Worm (Caenorhabditis elegans) whole organism, L1 larva: Measurements from ENCODE around the gene srx-134.

Experiments used
- Y116A8C.19 ChIP-seq: sonication (generic microtip); optimal IDR thresholded peaks from 2 replicates; lab custom pipeline; 2016; ENCODE audit warnings: missing compliant biosample characterization, missing genetic modification characterization, borderline replicate concordance
- aha-1 ChIP-seq: fragments of 150-350 bp; optimal IDR thresholded peaks from 2 replicates; lab custom pipeline; 2014; ENCODE audit warnings: missing biosample characterization, missing genetic modification characterization
- aly-2 ChIP-seq: fragments of 150-350 bp; optimal IDR thresholded peaks from 2 replicates; lab custom pipeline; 2014; ENCODE audit warnings: missing biosample characterization, missing genetic modification characterization
- blmp-1 ChIP-seq: fragments of 150-350 bp; optimal IDR thresholded peaks from 2 replicates; lab custom pipeline; 2014; ENCODE audit warnings: missing biosample characterization, missing genetic modification characterization
- ceh-82 ChIP-seq, 3 experiments: fragments of 150-350 bp in 1 of 3; sonication (generic microtip) in 2 of 3; optimal IDR thresholded peaks; 2 replicates each; lab custom pipeline; 2014 to 2017; ENCODE audit warnings: missing biosample characterization in 3 of 3, missing genetic modification characterization in 3 of 3
- ceh-90 ChIP-seq: sonication (generic microtip); optimal IDR thresholded peaks from 2 replicates; lab custom pipeline; 2016; ENCODE audit warnings: missing genetic modification characterization, missing compliant biosample characterization
- dpl-1 ChIP-seq, 3 experiments: fragments of 150-350 bp in 2 of 3; sonication (generic microtip) in 1 of 3; optimal IDR thresholded peaks; 2 replicates each; lab custom pipeline; 2014 to 2017; ENCODE audit warnings: missing biosample characterization in 3 of 3, missing genetic modification characterization in 3 of 3, missing genetic modification reagents in 3 of 3
- dsc-1 ChIP-seq: sonication (generic microtip); optimal IDR thresholded peaks from 2 replicates; lab custom pipeline; 2016; ENCODE audit warnings: mild to moderate bottlenecking, missing genetic modification characterization, missing compliant biosample characterization
- egl-13 ChIP-seq: sonication (generic microtip); optimal IDR thresholded peaks from 2 replicates; lab custom pipeline; 2016; ENCODE audit warnings: missing genotype, missing genetic modification reagents, missing genetic modification characterization, missing compliant biosample characterization
- ets-5 ChIP-seq: fragments of 200-800 bp; sonication (Bioruptor generic); IDR thresholded peaks from 2 replicates; pipeline ENCODE4 v1.3.6; 2022; ENCODE audit warnings: missing genetic modification characterization, missing compliant biosample characterization
- fkh-10 ChIP-seq: sonication (generic microtip); optimal IDR thresholded peaks from 2 replicates; lab custom pipeline; 2017; ENCODE audit warnings: missing biosample characterization, missing genetic modification reagents, missing genetic modification characterization
- fos-1 ChIP-seq: fragments of 150-350 bp; optimal IDR thresholded peaks from 2 replicates; lab custom pipeline; 2014; ENCODE audit warnings: missing biosample characterization, missing genetic modification characterization
- hlh-17 ChIP-seq: fragments of 200-800 bp; sonication (Bioruptor generic); optimal IDR thresholded peaks from 2 replicates; lab custom pipeline; 2018; ENCODE audit warnings: missing genetic modification characterization, mild to moderate bottlenecking, missing compliant biosample characterization, moderate library complexity, borderline replicate concordance
- hlh-4 ChIP-seq: sonication (generic microtip); optimal IDR thresholded peaks from 2 replicates; lab custom pipeline; 2016; ENCODE audit warnings: mild to moderate bottlenecking, missing genetic modification characterization, missing compliant biosample characterization
- isw-1 ChIP-seq: fragments of 200-800 bp; sonication (Bioruptor generic); IDR thresholded peaks from 2 replicates; pipeline ENCODE4 v1.3.6; 2022; ENCODE audit warnings: missing genetic modification characterization, missing compliant biosample characterization
- jun-1 ChIP-seq: fragments of 150-350 bp; optimal IDR thresholded peaks from 2 replicates; lab custom pipeline; 2014; ENCODE audit warnings: missing biosample characterization, missing genetic modification reagents, missing genetic modification characterization
- lin-39 ChIP-seq: fragments of 150-350 bp; optimal IDR thresholded peaks from 2 replicates; lab custom pipeline; 2014; ENCODE audit warnings: missing biosample characterization, missing genetic modification reagents, missing genetic modification characterization
- lir-3 ChIP-seq: sonication (generic microtip); optimal IDR thresholded peaks from 2 replicates; lab custom pipeline; 2016; ENCODE audit warnings: mild to moderate bottlenecking, missing genetic modification characterization, moderate library complexity, missing compliant biosample characterization; ENCODE audit not compliant: poor library complexity
- mab-9 ChIP-seq: fragments of 200-800 bp; sonication (Bioruptor generic); IDR thresholded peaks from 2 replicates; pipeline ENCODE4 v1.3.6; 2022; ENCODE audit warnings: missing genetic modification reagents, missing genetic modification characterization, missing compliant biosample characterization
- mef-2 ChIP-seq: fragments of 150-350 bp; optimal IDR thresholded peaks from 2 replicates; lab custom pipeline; 2014; ENCODE audit warnings: missing biosample characterization, missing genetic modification characterization
- mep-1 ChIP-seq: fragments of 150-350 bp; optimal IDR thresholded peaks from 2 replicates; lab custom pipeline; 2014; ENCODE audit warnings: missing biosample characterization, missing genetic modification characterization
- nhr-11 ChIP-seq: fragments of 150-350 bp; optimal IDR thresholded peaks from 2 replicates; lab custom pipeline; 2014; ENCODE audit warnings: missing biosample characterization, missing genetic modification characterization
- nhr-19 ChIP-seq: fragments of 200-800 bp; sonication (Bioruptor generic); conservative IDR thresholded peaks from 2 replicates; pipeline ENCODE4 v1.3.6; 2022; ENCODE audit warnings: missing genetic modification characterization, missing compliant biosample characterization
- nhr-28 ChIP-seq: fragments of 150-350 bp; optimal IDR thresholded peaks from 2 replicates; lab custom pipeline; 2014; ENCODE audit warnings: missing biosample characterization, missing genetic modification characterization
- nhr-71 ChIP-seq: sonication (generic microtip); optimal IDR thresholded peaks from 2 replicates; lab custom pipeline; 2016; ENCODE audit warnings: mild to moderate bottlenecking, missing genetic modification characterization, moderate library complexity, missing compliant biosample characterization
- nhr-84 ChIP-seq: sonication (generic microtip); optimal IDR thresholded peaks from 2 replicates; lab custom pipeline; 2017; ENCODE audit warnings: missing biosample characterization, missing genetic modification characterization
- nhr-85 ChIP-seq: sonication (generic microtip); peaks from one replicate; lab custom pipeline; 2016; ENCODE audit warnings: missing genetic modification characterization, inconsistent platforms, missing compliant biosample characterization
- pag-3 ChIP-seq: sonication (generic microtip); optimal IDR thresholded peaks from 2 replicates; lab custom pipeline; 2017; ENCODE audit warnings: missing genetic modification characterization, mild to moderate bottlenecking, missing compliant biosample characterization, antibody characterized with exemption, borderline replicate concordance; ENCODE audit not compliant: insufficient read depth
- pqm-1 ChIP-seq: sonication (generic microtip); optimal IDR thresholded peaks from 3 replicates; lab custom pipeline; 2017; ENCODE audit warnings: missing biosample characterization, missing genetic modification characterization
- rnt-1 ChIP-seq: sonication (generic microtip); optimal IDR thresholded peaks from 2 replicates; lab custom pipeline; 2016; ENCODE audit warnings: mild to moderate bottlenecking, missing genetic modification characterization, moderate library complexity, missing compliant biosample characterization
- skn-1 ChIP-seq: fragments of 150-350 bp; optimal IDR thresholded peaks from 2 replicates; lab custom pipeline; 2014; ENCODE audit warnings: missing biosample characterization, missing genetic modification characterization
- snpc-4 ChIP-seq: fragments of 150-350 bp; optimal IDR thresholded peaks from 2 replicates; lab custom pipeline; 2014; ENCODE audit warnings: missing biosample characterization, missing genetic modification characterization
- snu-23 ChIP-seq: sonication (generic microtip); optimal IDR thresholded peaks from 2 replicates; lab custom pipeline; 2016; ENCODE audit warnings: missing genetic modification characterization, missing compliant biosample characterization
- sup-37 ChIP-seq: fragments of 200-800 bp; sonication (Bioruptor generic); optimal IDR thresholded peaks from 2 replicates; lab custom pipeline; 2018; ENCODE audit warnings: mild to moderate bottlenecking, missing genetic modification characterization, missing compliant biosample characterization
- swsn-7 ChIP-seq: sonication (generic microtip); optimal IDR thresholded peaks from 2 replicates; lab custom pipeline; 2016; ENCODE audit warnings: missing genetic modification characterization, missing compliant biosample characterization
- unc-30 ChIP-seq: sonication (generic microtip); optimal IDR thresholded peaks from 2 replicates; lab custom pipeline; 2017; ENCODE audit warnings: missing biosample characterization, missing genetic modification characterization
- ztf-11 ChIP-seq, 2 experiments: sonication (generic microtip); optimal IDR thresholded peaks; 2 replicates each; lab custom pipeline; 2016 to 2017; ENCODE audit warnings: missing genetic modification characterization in 2 of 2, missing biosample characterization in 1 of 2, missing compliant biosample characterization in 1 of 2
- ztf-4 ChIP-seq: fragments of 150-350 bp; optimal IDR thresholded peaks from 2 replicates; lab custom pipeline; 2014; ENCODE audit warnings: missing biosample characterization, missing genetic modification characterization

srx-134 gene

ce11 chrV:13869551-13869950 is 13.3 kb upstream of the srx-134 start:
- TF ChIP-seq nhr-19 (GFP tag; lab: Robert Waterston, UW) (peak; percentile 14; the same call in 1 of the 2 replicates), ztf-11 (tag; optimal IDR thresholded peaks at IDR 0.05; lab: Kevin White, UChicago) (no peak), nhr-11 (tag; lab: Kevin White, UChicago) (peak; percentile 85), blmp-1 (tag; lab: Kevin White, UChicago) (no peak), aha-1 (tag; lab: Kevin White, UChicago) (no peak), ztf-4 (no peak)
- TF ChIP-seq, all 84 proteins: peak for 2

ce11 chrV:13866353-13866752 is 10.1 kb upstream of the srx-134 start, which contains the start of gene nhr-175:
TSS of gene nhr-175 (plus strand) at chrV:13866691.
- TF ChIP-seq hlh-17 (no peak), nhr-85 (tag; lab: Kevin White, UChicago) (peak; percentile 61), rnt-1 (tag; lab: Kevin White, UChicago) (no peak), egl-13 (tag; lab: Kevin White, UChicago) (no peak), unc-30 (tag; lab: Kevin White, UChicago) (no peak)
- TF ChIP-seq, all 84 proteins: peak for 1

DNA sequence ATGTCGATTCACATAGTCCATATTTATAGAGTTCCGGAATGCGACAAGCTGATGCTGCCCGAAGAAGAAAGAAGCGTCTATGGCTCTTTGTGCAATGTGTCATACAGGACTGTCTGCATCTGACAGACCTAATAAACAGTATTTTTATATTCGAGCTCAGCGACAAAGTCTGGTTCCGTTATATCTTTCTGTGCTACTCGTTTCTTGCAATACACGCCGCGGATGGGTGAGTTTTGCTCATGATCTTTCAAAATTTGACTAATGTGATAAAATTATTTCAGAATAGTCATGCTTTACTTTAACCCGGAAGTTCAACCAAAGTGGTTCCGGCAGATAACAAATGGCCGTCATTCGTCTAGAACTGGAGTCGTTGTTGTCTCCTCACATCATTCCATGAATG is 7.4 kb upstream of the srx-134 start:
- TF ChIP-seq fos-1 (tag; lab: Kevin White, UChicago) (no peak), snu-23 (no peak), swsn-7 (tag; lab: Kevin White, UChicago) (no peak), lin-39 (no peak), ceh-82 (tag; optimal IDR thresholded peaks at IDR 0.05; lab: Kevin White, UChicago) (no peak), dpl-1 (GFP tag; optimal IDR thresholded peaks at IDR 0.05; lab: Kevin White, UChicago) (no peak), ets-5 (GFP tag; lab: Robert Waterston, UW) (no peak), mab-9 (GFP tag; lab: Robert Waterston, UW) (no peak), mep-1 (tag; lab: Kevin White, UChicago) (no peak), dsc-1 (no peak), pag-3 (tag; lab: Kevin White, UChicago) (no peak), hlh-4 (no peak), aha-1 (tag; lab: Kevin White, UChicago) (no peak), jun-1 (no peak), nhr-28 (tag; lab: Kevin White, UChicago) (no peak)
- TF ChIP-seq, all 84 proteins: peak for 0

DNA sequence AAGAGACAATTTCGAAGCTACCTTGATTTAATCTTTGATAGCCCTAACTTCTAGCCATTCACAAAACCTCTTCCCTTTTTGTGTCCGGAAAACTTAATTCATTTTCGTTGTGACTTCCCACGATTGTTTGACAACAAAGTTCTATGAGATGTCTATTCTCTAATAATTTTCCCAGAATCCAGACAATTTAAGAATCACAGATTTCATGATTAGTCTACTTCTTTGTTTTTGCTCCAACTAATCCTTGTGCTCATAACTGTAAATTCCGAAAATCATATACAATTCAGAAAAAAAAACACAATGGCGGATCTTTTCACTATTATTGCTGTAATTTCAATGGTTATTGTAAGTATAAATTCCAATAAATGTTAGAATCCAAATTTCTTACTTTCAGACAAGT is 6.2 kb upstream of the srx-134 start, which contains the start of gene srx-137:
Gene srx-137 (plus strand): TSS at position 301 of the 400 bp plus-strand sequence.
- TF ChIP-seq sup-37 (GFP tag; lab: Kevin White, UChicago) (no peak), skn-1 (no peak), unc-30 (tag; lab: Kevin White, UChicago) (no peak), fkh-10 (no peak), nhr-84 (no peak), lir-3 (tag; lab: Kevin White, UChicago) (no peak), aly-2 (tag; lab: Kevin White, UChicago) (no peak), pqm-1 (tag; lab: Kevin White, UChicago) (no peak), hlh-4 (no peak), nhr-71 (tag; lab: Kevin White, UChicago) (no peak), lin-39 (no peak), rnt-1 (tag; lab: Kevin White, UChicago) (no peak), ceh-90 (tag; lab: Kevin White, UChicago) (no peak), snpc-4 (no peak), swsn-7 (tag; lab: Kevin White, UChicago) (no peak), Y116A8C.19 (tag; lab: Kevin White, UChicago) (no peak), mef-2 (no peak), isw-1 (GFP tag; lab: Robert Waterston, UW) (no peak)
